Fruit fly (Drosophila melanogaster) whole organism, wandering third instar larva: ENCODE data around the gene CG32986.

Experiments
- Abd-B ChIP-seq: fragments of >200 bp; optimal IDR thresholded peaks from 2 replicates; lab custom pipeline; 2017; ENCODE audit warnings: missing biosample characterization, missing genetic modification characterization
- Dif ChIP-seq: fragments of 200-275, 200-300 bp; sonication (Bioruptor generic); optimal IDR thresholded peaks from 2 replicates; lab custom pipeline; 2018; ENCODE audit warnings: missing biosample characterization, missing genetic modification characterization; ENCODE audit not compliant: partially characterized antibody
- Hr78 ChIP-seq: fragments of >200 bp; optimal IDR thresholded peaks from 2 replicates; lab custom pipeline; 2017; ENCODE audit warnings: missing biosample characterization, missing genetic modification characterization
- N ChIP-seq: fragments of >200 bp; optimal IDR thresholded peaks from 2 replicates; lab custom pipeline; 2018; ENCODE audit warnings: missing biosample characterization, missing external identifiers, missing genetic modification characterization
- Sp1 ChIP-seq: fragments of 200-800 bp; sonication (Bioruptor generic); optimal IDR thresholded peaks from 3 replicates; lab custom pipeline; 2019; ENCODE audit warnings: missing biosample characterization, mild to moderate bottlenecking, missing genetic modification characterization, moderate library complexity
- psq ChIP-seq: fragments of 200-800 bp; sonication (Bioruptor generic); optimal IDR thresholded peaks from 3 replicates; lab custom pipeline; 2017; ENCODE audit warnings: missing biosample characterization, mild to moderate bottlenecking, missing genetic modification characterization, moderate library complexity
- sv ChIP-seq: fragments of 200-800 bp; sonication (Bioruptor generic); optimal IDR thresholded peaks from 3 replicates; lab custom pipeline; 2016; ENCODE audit warnings: missing biosample characterization, missing genetic modification characterization
- usp ChIP-seq: fragments of >200 bp; optimal IDR thresholded peaks from 2 replicates; lab custom pipeline; 2017; ENCODE audit warnings: missing biosample characterization, missing genetic modification characterization

- TF ChIP-seq Sp1, result no peak
- no peak for TF ChIP-seq Dif
- TF ChIP-seq Hr78 (GFP tag; lab: Kevin White, UChicago), result no peak
- no peak for TF ChIP-seq psq (GFP tag; lab: Kevin White, UChicago)
- TF ChIP-seq N, result no peak
- TF ChIP-seq Abd-B (GFP tag; lab: Kevin White, UChicago), result no peak
- no peak for TF ChIP-seq usp (GFP tag; lab: Kevin White, UChicago)
- TF ChIP-seq sv (GFP tag; lab: Kevin White, UChicago), result no peak
These were observed 21.9 kb upstream of the CG32986 start for dm6 chr2L:8840717-8841116.
